Fruit fly (Drosophila melanogaster): ENCODE results near the gene mys.

dm6 chrX:8062180-8062480 lies 685 bp downstream of the mys start:
- no peak for TF ChIP-seq Eip93F (GFP tag; optimal IDR thresholded peaks at IDR 0.05)
- TF ChIP-seq svp (GFP tag): no peak
- no peak for TF ChIP-seq Gug (GFP tag; IDR thresholded peaks at IDR 0.05)
- no peak for TF ChIP-seq pdm3 (GFP tag; optimal IDR thresholded peaks at IDR 0.05)

Measured in whole organism, prepupa.